Fruit fly (Drosophila melanogaster): Measurements from ENCODE around the gene CG6418.
A peak's percentile ranks its signal among the peaks of the same experiment; 100 is the strongest.

The CG6418 gene

DNA sequence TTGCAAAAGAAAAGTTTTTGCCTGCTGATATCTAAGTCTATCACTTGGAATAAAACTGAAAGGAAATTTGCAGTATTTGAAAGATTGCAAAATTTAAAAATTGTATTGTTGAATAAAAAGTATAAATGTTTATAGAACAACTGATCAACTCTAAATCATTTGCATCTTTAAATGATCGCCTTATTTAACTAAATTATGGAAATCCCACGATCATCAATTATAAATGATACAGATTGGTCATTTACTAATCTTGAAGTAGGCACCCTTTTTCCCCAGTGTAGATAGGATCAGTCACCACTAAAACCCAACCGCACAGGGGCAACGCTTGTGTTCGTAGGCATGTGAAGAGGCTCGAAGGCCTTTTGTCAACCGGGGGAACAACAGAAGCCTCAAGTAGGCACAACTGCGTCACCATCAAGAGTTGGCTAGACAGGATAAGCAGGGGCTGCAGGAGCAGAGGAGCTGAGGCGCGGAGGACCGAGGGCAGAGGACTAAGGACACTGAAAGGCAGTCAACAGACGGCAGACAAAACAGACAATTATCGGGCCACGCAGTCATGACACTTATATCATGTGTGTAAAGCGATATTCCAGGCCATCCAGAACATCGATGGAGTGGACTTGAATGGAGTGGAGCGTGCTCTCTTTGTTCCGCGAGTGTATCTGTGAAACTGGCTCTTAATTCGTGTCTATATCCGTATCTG is 30.9 kb downstream of the CG6418 start (continued):
- no peak for TF ChIP-seq PHDP (tag; optimal IDR thresholded peaks at IDR 0.05)
- no peak for TF ChIP-seq caup (GFP tag; optimal IDR thresholded peaks at IDR 0.05; ENCODE audit: severe bottlenecking)
- peak; percentile 28 for TF ChIP-seq Ssrp (tag; optimal IDR thresholded peaks at IDR 0.05)
- peak; percentile 42 for TF ChIP-seq fd96Cb (tag; optimal IDR thresholded peaks at IDR 0.05)
- TF ChIP-seq YL-1 (GFP tag; optimal IDR thresholded peaks at IDR 0.05) = no peak
- no peak for TF ChIP-seq esg (GFP tag; conservative IDR thresholded peaks at IDR 0.05)
- TF ChIP-seq zfh2 (GFP tag; optimal IDR thresholded peaks at IDR 0.05) = no peak
- no peak for TF ChIP-seq bowl (GFP tag; IDR thresholded peaks at IDR 0.05)
- no peak for TF ChIP-seq CG6654 (GFP tag; optimal IDR thresholded peaks at IDR 0.05)
- peak; percentile 27 for TF ChIP-seq unpg (GFP tag; optimal IDR thresholded peaks at IDR 0.05)
- TF ChIP-seq slp2 (GFP tag; optimal IDR thresholded peaks at IDR 0.05) = no peak
- TF ChIP-seq Abd-B (GFP tag; optimal IDR thresholded peaks at IDR 0.05) = no peak
- peak; percentile 5 for TF ChIP-seq pnt (GFP tag; optimal IDR thresholded peaks at IDR 0.05)
- no peak for TF ChIP-seq trh (GFP tag; optimal IDR thresholded peaks at IDR 0.05)
- TF ChIP-seq bbx (GFP tag; IDR thresholded peaks at IDR 0.05; ENCODE audit: partially characterized antibody) = no peak
- peak; percentile 81 for TF ChIP-seq CG14710 (tag; optimal IDR thresholded peaks at IDR 0.05)
- TF ChIP-seq eve (GFP tag; optimal IDR thresholded peaks at IDR 0.05) = no peak
- TF ChIP-seq Dbx (GFP tag; IDR thresholded peaks at IDR 0.05) = no peak
- TF ChIP-seq CG6254 (GFP tag; optimal IDR thresholded peaks at IDR 0.05) = no peak
- TF ChIP-seq sima (GFP tag; optimal IDR thresholded peaks at IDR 0.05) = no peak
- no peak for TF ChIP-seq BtbVII (GFP tag; optimal IDR thresholded peaks at IDR 0.05)
- no peak for TF ChIP-seq Rfx (GFP tag; IDR thresholded peaks at IDR 0.05)
- TF ChIP-seq dmrt11E (tag; optimal IDR thresholded peaks at IDR 0.05) = peak; percentile 87
- no peak for TF ChIP-seq HmgD (GFP tag; optimal IDR thresholded peaks at IDR 0.05)
- TF ChIP-seq sd (tag; optimal IDR thresholded peaks at IDR 0.05) = no peak
- TF ChIP-seq dysf (GFP tag; IDR thresholded peaks at IDR 0.05) = no peak
- TF ChIP-seq psq (GFP tag; optimal IDR thresholded peaks at IDR 0.05) = no peak
- TF ChIP-seq CG12236 (GFP tag; optimal IDR thresholded peaks at IDR 0.05) = no peak
- no peak for TF ChIP-seq CG9817 (tag; optimal IDR thresholded peaks at IDR 0.05)
- TF ChIP-seq CG10565 (GFP tag; optimal IDR thresholded peaks at IDR 0.05) = no peak
- TF ChIP-seq Sox102F (GFP tag; optimal IDR thresholded peaks at IDR 0.05) = no peak
- no peak for TF ChIP-seq CG11456 (GFP tag; IDR thresholded peaks at IDR 0.05)
- no peak for TF ChIP-seq CG18476 (GFP tag; optimal IDR thresholded peaks at IDR 0.05)
- TF ChIP-seq CG6689 (GFP tag; IDR thresholded peaks at IDR 0.05) = no peak
- no peak for TF ChIP-seq CG7786 (GFP tag; optimal IDR thresholded peaks at IDR 0.05)
- no peak for TF ChIP-seq NC2β (GFP tag; optimal IDR thresholded peaks at IDR 0.05)
- TF ChIP-seq CG18011 (GFP tag; optimal IDR thresholded peaks at IDR 0.05) = no peak
- TF ChIP-seq Vsx1 (GFP tag; optimal IDR thresholded peaks at IDR 0.05) = no peak
- no peak for TF ChIP-seq CG16863 (GFP tag; optimal IDR thresholded peaks at IDR 0.05)
- TF ChIP-seq CG42726 (GFP tag; IDR thresholded peaks at IDR 0.05; ENCODE audit: partially characterized antibody) = no peak
- peak; percentile 67 for TF ChIP-seq CG12391 (tag; optimal IDR thresholded peaks at IDR 0.05)
- no peak for TF ChIP-seq CG17359 (tag; optimal IDR thresholded peaks at IDR 0.05)
- TF ChIP-seq tup (GFP tag; optimal IDR thresholded peaks at IDR 0.05) = no peak
- TF ChIP-seq peb (GFP tag; IDR thresholded peaks at IDR 0.05) = no peak
- TF ChIP-seq CG3847 (GFP tag; IDR thresholded peaks at IDR 0.05) = no peak
- TF ChIP-seq da (GFP tag; optimal IDR thresholded peaks at IDR 0.05) = no peak
- no peak for TF ChIP-seq Dip3 (GFP tag; optimal IDR thresholded peaks at IDR 0.05)
- peak; percentile 28 for TF ChIP-seq CG13123 (GFP tag; optimal IDR thresholded peaks at IDR 0.05)
- no peak for TF ChIP-seq CG1832 (GFP tag; optimal IDR thresholded peaks at IDR 0.05)
- no peak for TF ChIP-seq Atf3 (GFP tag; optimal IDR thresholded peaks at IDR 0.05)
- no peak for TF ChIP-seq Hr39 (optimal IDR thresholded peaks at IDR 0.05)
